Worm (Caenorhabditis elegans): ENCODE results near the gene swm-1.

DNA sequence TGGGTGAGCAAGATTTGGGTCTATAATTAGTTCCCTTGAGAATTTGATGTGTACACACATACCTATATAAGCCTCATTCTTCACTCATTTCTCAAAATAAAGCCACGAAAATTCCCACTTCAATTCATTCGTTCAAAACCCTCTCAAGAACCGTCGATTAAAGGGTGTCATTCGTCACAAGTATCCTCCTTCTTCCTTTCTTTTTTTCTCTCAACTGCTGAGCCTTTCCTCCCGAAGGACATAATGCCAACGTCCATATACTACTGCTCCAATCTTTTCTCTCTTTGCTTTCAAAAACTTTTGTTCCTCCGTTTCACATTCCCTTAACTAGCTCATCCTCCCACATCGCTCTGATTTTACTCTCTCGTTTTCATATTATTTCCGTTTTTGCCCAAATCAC lies 37.5 kb upstream of the swm-1 start, which contains the start of gene T27E4.1:
- TF ChIP-seq snpc-4 (tag; optimal IDR thresholded peaks at IDR 0.05) (no peak), drap-1 (GFP tag; optimal IDR thresholded peaks at IDR 0.05) (no peak), zip-8 (tag; optimal IDR thresholded peaks at IDR 0.05) (no peak), lsy-2 (tag; optimal IDR thresholded peaks at IDR 0.05) (no peak), pha-4 (tag; optimal IDR thresholded peaks at IDR 0.05) (no peak), ces-1 (GFP tag; optimal IDR thresholded peaks at IDR 0.05) (no peak), elt-3 (tag; optimal IDR thresholded peaks at IDR 0.05) (no peak), ztf-11 (tag; optimal IDR thresholded peaks at IDR 0.05) (no peak), ham-2 (GFP tag; optimal IDR thresholded peaks at IDR 0.05) (no peak)

All from whole organism, mixed stage, embryonic.